Worm (Caenorhabditis elegans) whole organism, mixed stage, embryonic: Measurements from ENCODE around the gene scp-1.

Experiments
- M03D4.4 ChIP-seq: sonication (generic microtip); optimal IDR thresholded peaks from 2 replicates; lab custom pipeline; 2017; ENCODE audit warnings: mild to moderate bottlenecking, missing genetic modification characterization, missing compliant biosample characterization
- bed-3 ChIP-seq: fragments of 200-800 bp; sonication (Bioruptor generic); optimal IDR thresholded peaks from 3 replicates; lab custom pipeline; 2018; ENCODE audit warnings: mild to moderate bottlenecking, missing genetic modification characterization, moderate library complexity, missing compliant biosample characterization
- blmp-1 ChIP-seq: fragments of 150-350 bp; optimal IDR thresholded peaks from 2 replicates; lab custom pipeline; 2014; ENCODE audit warnings: missing biosample characterization, missing genetic modification characterization
- ceh-39 ChIP-seq: fragments of 150-350 bp; optimal IDR thresholded peaks from 2 replicates; lab custom pipeline; 2014; ENCODE audit warnings: missing biosample characterization, missing genetic modification characterization
- ceh-43 ChIP-seq: fragments of 200-800 bp; sonication (Bioruptor generic); optimal IDR thresholded peaks from 2 replicates; lab custom pipeline; 2018; ENCODE audit warnings: mild to moderate bottlenecking, missing genetic modification characterization, moderate library complexity, missing compliant biosample characterization
- ceh-83 ChIP-seq: fragments of 200-800 bp; sonication (Bioruptor generic); optimal IDR thresholded peaks from 2 replicates; lab custom pipeline; 2018; ENCODE audit warnings: mild to moderate bottlenecking, missing genetic modification characterization, missing compliant biosample characterization
- ces-1 ChIP-seq: fragments of 150-350 bp; optimal IDR thresholded peaks from 2 replicates; lab custom pipeline; 2014; ENCODE audit warnings: missing biosample characterization, missing genetic modification reagents, missing genetic modification characterization
- cnd-1 ChIP-seq: fragments of 200-800 bp; sonication (Bioruptor generic); optimal IDR thresholded peaks from 2 replicates; lab custom pipeline; 2018; ENCODE audit warnings: mild to moderate bottlenecking, missing genetic modification characterization, missing compliant biosample characterization
- drap-1 ChIP-seq: fragments of 200-800 bp; sonication (Bioruptor generic); optimal IDR thresholded peaks from 3 replicates; lab custom pipeline; 2018; ENCODE audit warnings: mild to moderate bottlenecking, missing genetic modification characterization, missing compliant biosample characterization
- elt-1 ChIP-seq: sonication (generic microtip); optimal IDR thresholded peaks from 2 replicates; lab custom pipeline; 2017; ENCODE audit warnings: missing genetic modification characterization, mild to moderate bottlenecking, missing compliant biosample characterization, antibody characterized with exemption, moderate library complexity, borderline replicate concordance; ENCODE audit not compliant: insufficient read depth
- elt-3 ChIP-seq: fragments of 150-350 bp; optimal IDR thresholded peaks from 2 replicates; lab custom pipeline; 2014; ENCODE audit warnings: missing biosample characterization, missing genetic modification characterization
- flh-1 ChIP-seq: fragments of 200-800 bp; sonication (Bioruptor generic); optimal IDR thresholded peaks from 2 replicates; lab custom pipeline; 2018; ENCODE audit warnings: mild to moderate bottlenecking, missing genetic modification characterization, moderate library complexity, missing compliant biosample characterization
- ham-2 ChIP-seq: fragments of 200-800 bp; sonication (Bioruptor generic); optimal IDR thresholded peaks from 2 replicates; lab custom pipeline; 2018; ENCODE audit warnings: mild to moderate bottlenecking, missing genetic modification characterization, missing compliant biosample characterization
- hlh-1 ChIP-seq: fragments of 150-350 bp; optimal IDR thresholded peaks from 2 replicates; lab custom pipeline; 2014; ENCODE audit warnings: missing biosample characterization, missing genetic modification reagents, missing genetic modification characterization
- lin-13 ChIP-seq: fragments of 150-350 bp; optimal IDR thresholded peaks from 2 replicates; lab custom pipeline; 2014; ENCODE audit warnings: missing biosample characterization, missing genetic modification characterization
- lin-32 ChIP-seq: fragments of 200-800 bp; sonication (Bioruptor generic); optimal IDR thresholded peaks from 2 replicates; lab custom pipeline; 2018; ENCODE audit warnings: mild to moderate bottlenecking, missing genetic modification characterization, missing compliant biosample characterization
- lsy-2 ChIP-seq: fragments of 150-350 bp; optimal IDR thresholded peaks from 2 replicates; lab custom pipeline; 2014; ENCODE audit warnings: missing biosample characterization, missing genetic modification characterization
- mab-5 ChIP-seq: fragments of 150-350 bp; optimal IDR thresholded peaks from 2 replicates; lab custom pipeline; 2014; ENCODE audit warnings: missing biosample characterization, missing genetic modification characterization
- mep-1 ChIP-seq: fragments of 150-350 bp; optimal IDR thresholded peaks from 2 replicates; lab custom pipeline; 2017; ENCODE audit warnings: missing biosample characterization, missing genetic modification reagents, missing genetic modification characterization, inconsistent platforms
- mls-2 ChIP-seq: sonication (generic microtip); optimal IDR thresholded peaks from 2 replicates; lab custom pipeline; 2016; ENCODE audit warnings: mild to moderate bottlenecking, missing genetic modification characterization, moderate library complexity, missing compliant biosample characterization
- nhr-12 ChIP-seq: fragments of 150-350 bp; optimal IDR thresholded peaks from 2 replicates; lab custom pipeline; 2014; ENCODE audit warnings: missing biosample characterization, missing genetic modification characterization
- nhr-2 ChIP-seq: fragments of 150-350 bp; optimal IDR thresholded peaks from 2 replicates; lab custom pipeline; 2014; ENCODE audit warnings: missing biosample characterization, missing genetic modification characterization
- nhr-237 ChIP-seq: fragments of 150-350 bp; optimal IDR thresholded peaks from 2 replicates; lab custom pipeline; 2014; ENCODE audit warnings: missing biosample characterization, missing genetic modification characterization
- nhr-28 ChIP-seq: fragments of 150-350 bp; optimal IDR thresholded peaks from 2 replicates; lab custom pipeline; 2014; ENCODE audit warnings: missing biosample characterization, missing genetic modification characterization
- nhr-76 ChIP-seq: sonication (generic microtip); optimal IDR thresholded peaks from 2 replicates; lab custom pipeline; 2017; ENCODE audit warnings: missing biosample characterization, missing genetic modification characterization
- pha-4 ChIP-seq: fragments of 150-350 bp; optimal IDR thresholded peaks from 2 replicates; lab custom pipeline; 2018; ENCODE audit warnings: missing biosample characterization, missing genetic modification reagents, missing genetic modification characterization
- sem-2 ChIP-seq: fragments of 200-800 bp; sonication (Bioruptor generic); optimal IDR thresholded peaks from 2 replicates; lab custom pipeline; 2018; ENCODE audit warnings: mild to moderate bottlenecking, missing genetic modification characterization, missing compliant biosample characterization
- snpc-4 ChIP-seq: fragments of 150-350 bp; optimal IDR thresholded peaks from 2 replicates; lab custom pipeline; 2014; ENCODE audit warnings: missing biosample characterization, missing genetic modification characterization
- sptf-1 ChIP-seq: sonication (generic microtip); optimal IDR thresholded peaks from 2 replicates; lab custom pipeline; 2017; ENCODE audit warnings: mild to moderate bottlenecking, missing genetic modification characterization, moderate library complexity, missing compliant biosample characterization
- tbx-8 ChIP-seq: fragments of 200-800 bp; sonication (Bioruptor generic); optimal IDR thresholded peaks from 2 replicates; lab custom pipeline; 2018; ENCODE audit warnings: mild to moderate bottlenecking, missing genetic modification characterization, moderate library complexity, missing compliant biosample characterization
- unc-120 ChIP-seq: sonication (generic microtip); optimal IDR thresholded peaks from 2 replicates; lab custom pipeline; 2017; ENCODE audit warnings: missing genetic modification characterization, missing compliant biosample characterization; ENCODE audit not compliant: poor library complexity, severe bottlenecking
- unc-39 ChIP-seq: fragments of 150-350 bp; optimal IDR thresholded peaks from 2 replicates; lab custom pipeline; 2014; ENCODE audit warnings: missing biosample characterization, missing genetic modification characterization
- unc-62 ChIP-seq: fragments of 150-350 bp; optimal IDR thresholded peaks from 2 replicates; lab custom pipeline; 2014; ENCODE audit warnings: missing biosample characterization, missing genetic modification reagents, missing genetic modification characterization
- zip-8 ChIP-seq: fragments of 150-350 bp; optimal IDR thresholded peaks from 2 replicates; lab custom pipeline; 2014; ENCODE audit warnings: missing biosample characterization, missing genetic modification characterization
- ztf-11 ChIP-seq: fragments of 150-350 bp; optimal IDR thresholded peaks from 2 replicates; lab custom pipeline; 2014; ENCODE audit warnings: missing biosample characterization, missing genetic modification characterization

scp-1 gene

ce11 chrII:9299679-9300078 is 34.1 kb upstream of the scp-1 start:
- TF ChIP-seq lin-32 (GFP tag; lab: Kevin White, UChicago) (no peak), mab-5 (tag; lab: Kevin White, UChicago) (peak; percentile 88), hlh-1 (tag; lab: Kevin White, UChicago) (peak; percentile 31), unc-62 (GFP tag; lab: Kevin White, UChicago) (peak; percentile 53), nhr-237 (tag; lab: Kevin White, UChicago) (no peak), unc-120 (peak; percentile 10)

DNA sequence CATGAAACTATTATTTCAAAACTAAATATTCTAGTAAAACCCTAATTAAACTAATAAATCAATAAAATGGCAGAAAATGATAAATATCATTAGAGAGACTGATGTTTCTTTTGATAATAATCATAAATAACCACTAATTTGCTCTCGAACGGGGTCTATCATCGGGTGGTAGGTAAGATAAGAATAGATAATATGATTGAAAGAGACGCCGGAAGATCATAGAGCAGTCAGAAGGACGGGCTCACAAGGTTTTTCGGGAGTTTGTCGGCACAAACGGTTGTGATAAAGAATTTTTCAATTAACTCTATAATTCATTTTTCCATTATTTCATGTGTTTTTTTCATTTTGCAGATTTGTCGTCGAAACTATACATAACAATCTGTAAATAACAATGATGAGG is 32.7 kb upstream of the scp-1 start:
- no peak for TF ChIP-seq zip-8 (tag; lab: Kevin White, UChicago)
- TF ChIP-seq elt-1, result peak; percentile 22
- no peak for TF ChIP-seq drap-1 (GFP tag; lab: Kevin White, UChicago)
- TF ChIP-seq nhr-2 (tag; lab: Kevin White, UChicago), result peak; percentile 28

DNA sequence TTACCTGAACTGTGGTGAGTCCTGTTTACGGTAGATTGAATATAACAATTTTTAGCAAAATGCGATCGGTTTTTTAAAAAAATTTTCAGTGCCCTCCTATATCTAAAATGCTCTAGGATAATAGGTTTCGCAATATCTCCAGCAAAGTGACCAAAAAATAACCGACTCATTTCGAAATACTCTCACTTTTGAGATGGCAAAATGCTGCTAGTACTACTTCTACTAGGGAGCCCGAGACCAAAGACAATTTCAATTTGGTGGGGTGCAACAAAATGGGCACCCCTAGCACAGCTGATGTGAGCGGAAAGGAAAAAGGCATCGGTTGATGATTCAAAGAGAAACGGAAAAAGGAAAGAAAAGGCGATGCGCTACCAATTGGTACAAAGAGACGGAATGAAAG is 30.3 kb upstream of the scp-1 start:
- TF ChIP-seq drap-1 (GFP tag; lab: Kevin White, UChicago) (no peak), tbx-8 (GFP tag; lab: Kevin White, UChicago) (no peak), ces-1 (GFP tag; lab: Kevin White, UChicago) (peak; percentile 8)

DNA sequence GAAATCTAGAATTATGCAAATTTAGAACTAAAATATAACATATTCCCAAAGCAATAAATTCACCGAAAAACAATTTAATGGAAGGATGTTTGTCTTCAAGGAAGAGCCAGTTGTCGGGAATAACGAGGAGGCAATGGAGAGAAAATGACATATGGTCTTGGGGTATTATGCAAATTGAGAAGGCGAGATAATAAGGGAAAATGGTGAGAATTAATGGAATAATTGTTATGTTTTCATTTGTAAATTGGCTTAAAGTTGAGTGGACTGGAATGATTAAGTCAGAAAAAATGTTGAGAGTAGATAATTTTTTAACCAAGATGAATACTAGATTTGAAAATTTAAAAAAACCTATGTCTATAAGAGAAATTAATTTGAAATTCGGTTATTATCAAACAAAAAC is 29.0 kb upstream of the scp-1 start:
- TF ChIP-seq cnd-1 (tag; lab: Kevin White, UChicago) (peak; percentile 20), nhr-28 (tag; lab: Kevin White, UChicago) (no peak), hlh-1 (tag; lab: Kevin White, UChicago) (peak; percentile 26), pha-4 (tag; lab: Kevin White, UChicago) (no peak), lsy-2 (tag; lab: Kevin White, UChicago) (no peak), sem-2 (GFP tag; lab: Kevin White, UChicago) (no peak), nhr-12 (tag; lab: Kevin White, UChicago) (no peak), mls-2 (peak; percentile 34), ces-1 (GFP tag; lab: Kevin White, UChicago) (peak; percentile 94), nhr-2 (tag; lab: Kevin White, UChicago) (no peak)
- TF ChIP-seq, all 35 proteins: peak for 4

- TF ChIP-seq M03D4.4 (tag; lab: Kevin White, UChicago) (no peak), snpc-4 (tag; lab: Kevin White, UChicago) (no peak), ces-1 (GFP tag; lab: Kevin White, UChicago) (peak; percentile 85), unc-62 (GFP tag; lab: Kevin White, UChicago) (peak; percentile 30)
Observed at ce11 chrII:9305575-9305974, 28.2 kb upstream of the scp-1 start.

ce11 chrII:9306835-9307234 is 27.0 kb upstream of the scp-1 start:
- no peak for TF ChIP-seq nhr-76 (tag; lab: Kevin White, UChicago)
- no peak for TF ChIP-seq sem-2 (GFP tag; lab: Kevin White, UChicago)
- TF ChIP-seq mab-5 (tag; lab: Kevin White, UChicago), result peak; percentile 52
- TF ChIP-seq elt-3 (tag; lab: Kevin White, UChicago), result no peak
- TF ChIP-seq drap-1 (GFP tag; lab: Kevin White, UChicago), result no peak
- TF ChIP-seq ceh-43 (GFP tag; lab: Kevin White, UChicago), result no peak
- TF ChIP-seq elt-1, result no peak
- TF ChIP-seq bed-3 (GFP tag; lab: Kevin White, UChicago), result no peak
- no peak for TF ChIP-seq flh-1 (GFP tag; lab: Kevin White, UChicago)
- TF ChIP-seq nhr-12 (tag; lab: Kevin White, UChicago), result no peak
- TF ChIP-seq lsy-2 (tag; lab: Kevin White, UChicago), result no peak
- TF ChIP-seq snpc-4 (tag; lab: Kevin White, UChicago), result no peak
- no peak for TF ChIP-seq ham-2 (GFP tag; lab: Kevin White, UChicago)
- TF ChIP-seq unc-39 (tag; lab: Kevin White, UChicago), result no peak
- TF ChIP-seq hlh-1 (tag; lab: Kevin White, UChicago), result peak; percentile 54
- TF ChIP-seq nhr-28 (tag; lab: Kevin White, UChicago), result no peak
- TF ChIP-seq ceh-39, result no peak
- TF ChIP-seq sptf-1 (tag; lab: Kevin White, UChicago), result no peak
- no peak for TF ChIP-seq ztf-11
- no peak for TF ChIP-seq zip-8 (tag; lab: Kevin White, UChicago)
- no peak for TF ChIP-seq blmp-1 (tag; lab: Kevin White, UChicago)
- TF ChIP-seq ceh-83 (GFP tag; lab: Kevin White, UChicago), result no peak
- no peak for TF ChIP-seq mls-2
- TF ChIP-seq tbx-8 (GFP tag; lab: Kevin White, UChicago), result no peak
- peak; percentile 79 for TF ChIP-seq unc-120
- TF ChIP-seq cnd-1 (tag; lab: Kevin White, UChicago), result peak; percentile 12
- no peak for TF ChIP-seq lin-13 (tag; lab: Kevin White, UChicago)
- TF ChIP-seq unc-62 (GFP tag; lab: Kevin White, UChicago), result peak; percentile 96
- TF ChIP-seq pha-4 (tag; lab: Kevin White, UChicago), result no peak
- peak; percentile 98 for TF ChIP-seq ces-1 (GFP tag; lab: Kevin White, UChicago)
- no peak for TF ChIP-seq M03D4.4 (tag; lab: Kevin White, UChicago)
- no peak for TF ChIP-seq lin-32 (GFP tag; lab: Kevin White, UChicago)
- no peak for TF ChIP-seq nhr-2 (tag; lab: Kevin White, UChicago)
- no peak for TF ChIP-seq nhr-237 (tag; lab: Kevin White, UChicago)
- no peak for TF ChIP-seq mep-1 (tag; lab: Kevin White, UChicago)
